Worm (Caenorhabditis elegans) whole organism, midembryonic: ENCODE data around the gene lgc-54.

ENCODE experiments used
- T22C8.4 ChIP-seq: fragments of 200-800 bp; sonication (Bioruptor generic); IDR thresholded peaks from 2 replicates; pipeline ENCODE4 v1.3.6; 2022; ENCODE audit warnings: missing genetic modification characterization, missing compliant biosample characterization
- flt-1 ChIP-seq: fragments of 200-800 bp; sonication (Bioruptor generic); IDR thresholded peaks from 2 replicates; pipeline ENCODE4 v1.3.6; 2022; ENCODE audit warnings: missing genetic modification characterization, missing compliant biosample characterization
- med-1 ChIP-seq: sonication (generic microtip); optimal IDR thresholded peaks from 2 replicates; lab custom pipeline; 2017; ENCODE audit warnings: missing genetic modification characterization, mild to moderate bottlenecking, missing compliant biosample characterization, antibody characterized with exemption, missing genetic modification reagents; ENCODE audit not compliant: insufficient read depth
- tab-1 ChIP-seq: fragments of 200-800 bp; sonication (Bioruptor generic); IDR thresholded peaks from 2 replicates; pipeline ENCODE4 v1.3.6; 2022; ENCODE audit warnings: missing genetic modification characterization, missing compliant biosample characterization

DNA sequence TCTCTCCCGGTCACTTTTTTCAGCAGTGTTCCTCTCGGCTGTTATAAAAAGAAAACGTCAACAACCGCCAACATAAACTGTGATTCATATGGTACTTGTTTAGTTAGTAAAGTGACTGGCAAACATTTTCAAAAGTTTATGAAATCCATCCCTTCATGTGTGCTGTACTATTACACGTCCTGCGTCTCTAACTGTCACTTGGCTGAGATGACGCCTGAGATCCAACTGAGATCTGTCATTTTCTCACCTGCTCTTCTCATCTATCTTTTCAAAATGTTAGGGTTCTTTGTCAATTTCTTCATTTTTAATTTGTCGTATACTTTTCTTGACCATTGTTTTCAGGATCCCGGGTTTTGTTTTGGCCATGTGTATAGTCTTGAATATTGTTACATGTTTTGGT lies 28.3 kb upstream of the lgc-54 start:
- TF ChIP-seq T22C8.4 (no peak), tab-1 (GFP tag; lab: Robert Waterston, UW) (no peak), med-1 (no peak), flt-1 (GFP tag; lab: Robert Waterston, UW) (no peak)
